Fruit fly (Drosophila melanogaster) whole organism: Measurements from ENCODE around the gene Rchy1.

Experiments
- CG8478 ChIP-seq: fragments of >200 bp; optimal IDR thresholded peaks from 2 replicates; lab custom pipeline; 2018; ENCODE audit warnings: inconsistent platforms
- Dll ChIP-seq: fragments of >200 bp; optimal IDR thresholded peaks from 2 replicates; lab custom pipeline; 2017
- EcR ChIP-seq, 2 experiments: fragments of >200 bp; optimal IDR thresholded peaks; 2 replicates each; lab custom pipeline; 2017; ENCODE audit warnings: missing biosample characterization in 2 of 2, missing genetic modification characterization in 2 of 2, missing genetic modification reagents in 2 of 2
- pan ChIP-seq: fragments of >200 bp; optimal IDR thresholded peaks from 2 replicates; lab custom pipeline; 2017
- psq ChIP-seq: fragments of >200 bp; optimal IDR thresholded peaks from 2 replicates; lab custom pipeline; 2017
- usp ChIP-seq: fragments of >200 bp; optimal IDR thresholded peaks from 2 replicates; lab custom pipeline; 2017; ENCODE audit warnings: missing biosample characterization, missing genetic modification characterization, mixed read lengths

- TF ChIP-seq pan (lab: Kevin White, UChicago) (no peak), psq (no peak), Dll (lab: Kevin White, UChicago) (no peak), usp (no peak), EcR (GFP tag; optimal IDR thresholded peaks at IDR 0.05; lab: Kevin White, UChicago) (no peak), CG8478 (lab: Kevin White, UChicago) (no peak)
These were observed 3.2 kb downstream of the Rchy1 start for dm6 chr2L:6462259-6462658.
